Worm (Caenorhabditis elegans): ENCODE data around the gene cyp-33E3.

DNA sequence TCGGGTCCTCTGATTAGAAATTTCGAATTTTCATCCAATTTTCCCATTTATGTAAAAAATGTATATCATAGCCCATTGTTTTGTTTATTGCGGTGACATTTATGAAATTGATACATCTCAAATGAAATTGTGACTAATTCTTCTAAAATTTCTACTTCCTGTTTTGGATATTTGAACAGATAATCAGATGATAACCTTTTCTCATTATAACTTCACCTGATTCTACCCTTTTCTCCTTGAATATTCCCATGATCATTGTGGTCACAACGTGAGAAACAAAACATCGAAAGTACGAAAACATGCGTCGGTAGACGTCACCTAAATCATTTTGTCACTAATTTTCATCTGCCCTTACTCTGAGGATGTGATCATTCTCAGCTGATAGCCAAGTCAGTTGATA is 15.4 kb downstream of the cyp-33E3 start:
- no peak for TF ChIP-seq nhr-11 (tag; optimal IDR thresholded peaks at IDR 0.05)
- no peak for TF ChIP-seq nfya-1 (tag; optimal IDR thresholded peaks at IDR 0.05)
- TF ChIP-seq pax-1 (tag; optimal IDR thresholded peaks at IDR 0.05) = no peak
- no peak for TF ChIP-seq hlh-6 (tag; optimal IDR thresholded peaks at IDR 0.05)
- no peak for TF ChIP-seq mec-3 (tag; optimal IDR thresholded peaks at IDR 0.05; ENCODE audit: borderline replicate concordance)
- no peak for TF ChIP-seq Y22D7AL.16 (tag; optimal IDR thresholded peaks at IDR 0.05)

Data from whole organism, late embryonic.